Worm (Caenorhabditis elegans) whole organism, mixed stage, embryonic: ENCODE data around the gene F54C9.14.

ENCODE experiments used
- M03D4.4 ChIP-seq: sonication (generic microtip); optimal IDR thresholded peaks from 2 replicates; lab custom pipeline; 2017; ENCODE audit warnings: mild to moderate bottlenecking, missing genetic modification characterization, missing compliant biosample characterization
- bed-3 ChIP-seq: fragments of 200-800 bp; sonication (Bioruptor generic); optimal IDR thresholded peaks from 3 replicates; lab custom pipeline; 2018; ENCODE audit warnings: mild to moderate bottlenecking, missing genetic modification characterization, moderate library complexity, missing compliant biosample characterization
- blmp-1 ChIP-seq: fragments of 150-350 bp; optimal IDR thresholded peaks from 2 replicates; lab custom pipeline; 2014; ENCODE audit warnings: missing biosample characterization, missing genetic modification characterization
- ceh-39 ChIP-seq: fragments of 150-350 bp; optimal IDR thresholded peaks from 2 replicates; lab custom pipeline; 2014; ENCODE audit warnings: missing biosample characterization, missing genetic modification characterization
- ceh-43 ChIP-seq: fragments of 200-800 bp; sonication (Bioruptor generic); optimal IDR thresholded peaks from 2 replicates; lab custom pipeline; 2018; ENCODE audit warnings: mild to moderate bottlenecking, missing genetic modification characterization, moderate library complexity, missing compliant biosample characterization
- ceh-83 ChIP-seq: fragments of 200-800 bp; sonication (Bioruptor generic); optimal IDR thresholded peaks from 2 replicates; lab custom pipeline; 2018; ENCODE audit warnings: mild to moderate bottlenecking, missing genetic modification characterization, missing compliant biosample characterization
- ces-1 ChIP-seq: fragments of 150-350 bp; optimal IDR thresholded peaks from 2 replicates; lab custom pipeline; 2014; ENCODE audit warnings: missing biosample characterization, missing genetic modification reagents, missing genetic modification characterization
- cnd-1 ChIP-seq: fragments of 200-800 bp; sonication (Bioruptor generic); optimal IDR thresholded peaks from 2 replicates; lab custom pipeline; 2018; ENCODE audit warnings: mild to moderate bottlenecking, missing genetic modification characterization, missing compliant biosample characterization
- drap-1 ChIP-seq: fragments of 200-800 bp; sonication (Bioruptor generic); optimal IDR thresholded peaks from 3 replicates; lab custom pipeline; 2018; ENCODE audit warnings: mild to moderate bottlenecking, missing genetic modification characterization, missing compliant biosample characterization
- elt-1 ChIP-seq: sonication (generic microtip); optimal IDR thresholded peaks from 2 replicates; lab custom pipeline; 2017; ENCODE audit warnings: missing genetic modification characterization, mild to moderate bottlenecking, missing compliant biosample characterization, antibody characterized with exemption, moderate library complexity, borderline replicate concordance; ENCODE audit not compliant: insufficient read depth
- elt-3 ChIP-seq: fragments of 150-350 bp; optimal IDR thresholded peaks from 2 replicates; lab custom pipeline; 2014; ENCODE audit warnings: missing biosample characterization, missing genetic modification characterization
- flh-1 ChIP-seq: fragments of 200-800 bp; sonication (Bioruptor generic); optimal IDR thresholded peaks from 2 replicates; lab custom pipeline; 2018; ENCODE audit warnings: mild to moderate bottlenecking, missing genetic modification characterization, moderate library complexity, missing compliant biosample characterization
- ham-2 ChIP-seq: fragments of 200-800 bp; sonication (Bioruptor generic); optimal IDR thresholded peaks from 2 replicates; lab custom pipeline; 2018; ENCODE audit warnings: mild to moderate bottlenecking, missing genetic modification characterization, missing compliant biosample characterization
- hlh-1 ChIP-seq: fragments of 150-350 bp; optimal IDR thresholded peaks from 2 replicates; lab custom pipeline; 2014; ENCODE audit warnings: missing biosample characterization, missing genetic modification reagents, missing genetic modification characterization
- lin-13 ChIP-seq: fragments of 150-350 bp; optimal IDR thresholded peaks from 2 replicates; lab custom pipeline; 2014; ENCODE audit warnings: missing biosample characterization, missing genetic modification characterization
- lsy-2 ChIP-seq: fragments of 150-350 bp; optimal IDR thresholded peaks from 2 replicates; lab custom pipeline; 2014; ENCODE audit warnings: missing biosample characterization, missing genetic modification characterization
- mab-5 ChIP-seq: fragments of 150-350 bp; optimal IDR thresholded peaks from 2 replicates; lab custom pipeline; 2014; ENCODE audit warnings: missing biosample characterization, missing genetic modification characterization
- mls-2 ChIP-seq: sonication (generic microtip); optimal IDR thresholded peaks from 2 replicates; lab custom pipeline; 2016; ENCODE audit warnings: mild to moderate bottlenecking, missing genetic modification characterization, moderate library complexity, missing compliant biosample characterization
- nhr-12 ChIP-seq: fragments of 150-350 bp; optimal IDR thresholded peaks from 2 replicates; lab custom pipeline; 2014; ENCODE audit warnings: missing biosample characterization, missing genetic modification characterization
- nhr-2 ChIP-seq: fragments of 150-350 bp; optimal IDR thresholded peaks from 2 replicates; lab custom pipeline; 2014; ENCODE audit warnings: missing biosample characterization, missing genetic modification characterization
- nhr-237 ChIP-seq: fragments of 150-350 bp; optimal IDR thresholded peaks from 2 replicates; lab custom pipeline; 2014; ENCODE audit warnings: missing biosample characterization, missing genetic modification characterization
- pha-4 ChIP-seq: fragments of 150-350 bp; optimal IDR thresholded peaks from 2 replicates; lab custom pipeline; 2018; ENCODE audit warnings: missing biosample characterization, missing genetic modification reagents, missing genetic modification characterization
- snpc-4 ChIP-seq: fragments of 150-350 bp; optimal IDR thresholded peaks from 2 replicates; lab custom pipeline; 2014; ENCODE audit warnings: missing biosample characterization, missing genetic modification characterization
- sptf-1 ChIP-seq: sonication (generic microtip); optimal IDR thresholded peaks from 2 replicates; lab custom pipeline; 2017; ENCODE audit warnings: mild to moderate bottlenecking, missing genetic modification characterization, moderate library complexity, missing compliant biosample characterization
- ztf-11 ChIP-seq: fragments of 150-350 bp; optimal IDR thresholded peaks from 2 replicates; lab custom pipeline; 2014; ENCODE audit warnings: missing biosample characterization, missing genetic modification characterization

The F54C9.14 gene

DNA sequence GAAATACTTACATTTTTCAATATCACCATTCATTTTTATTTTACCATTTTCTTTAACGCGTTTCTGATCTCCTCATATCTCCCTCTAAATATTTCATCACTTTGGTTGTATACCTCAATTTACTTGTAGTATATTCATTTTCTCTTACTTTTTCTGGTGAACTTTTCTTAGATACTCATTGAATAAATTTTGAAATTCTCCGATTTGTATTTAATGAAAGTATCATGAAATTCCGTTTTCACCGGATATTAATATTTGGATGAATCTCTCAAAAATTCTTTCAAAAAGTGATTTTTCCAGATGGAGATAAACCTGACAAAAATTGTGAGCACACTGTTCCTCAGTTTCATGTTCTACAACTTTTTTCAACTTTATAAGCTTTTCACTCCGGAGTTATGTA lies 43.9 kb upstream of the F54C9.14 start, which contains the start of gene T13H5.8:
T13H5.8 (plus strand) TSS at position 301 of the 400 bp plus-strand sequence.
- TF ChIP-seq hlh-1 (tag; lab: Kevin White, UChicago) (no peak), elt-3 (no peak)

DNA sequence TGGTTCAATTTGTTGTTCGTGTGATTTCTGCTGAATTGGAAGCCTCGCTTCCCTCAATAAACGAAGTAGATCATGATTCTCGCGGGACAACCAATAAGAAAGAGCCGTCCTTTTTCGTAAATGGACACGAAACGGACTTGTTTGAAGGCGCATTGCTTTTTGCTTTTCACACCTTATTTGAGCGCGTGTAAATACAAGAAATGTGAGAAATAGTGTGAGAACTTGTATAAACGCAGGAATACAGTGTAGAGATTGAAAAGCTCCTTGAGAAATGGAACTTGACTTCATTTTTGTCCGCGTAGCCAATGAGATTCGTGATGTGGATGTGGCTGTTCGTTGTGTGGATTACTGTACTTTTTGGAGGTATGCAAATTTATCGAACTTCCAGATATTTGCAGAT lies 41.5 kb upstream of the F54C9.14 start, which contains the start of gene cht-2:
cht-2 (plus strand) TSS at position 301 of the 400 bp plus-strand sequence.
- TF ChIP-seq ceh-39 (tag; lab: Kevin White, UChicago), result no peak
- TF ChIP-seq nhr-237 (tag; lab: Kevin White, UChicago), result no peak
- TF ChIP-seq ceh-43 (GFP tag; lab: Kevin White, UChicago), result no peak
- TF ChIP-seq pha-4 (tag; lab: Kevin White, UChicago), result no peak
- no peak for TF ChIP-seq sptf-1 (tag; lab: Kevin White, UChicago)
- TF ChIP-seq snpc-4 (tag; lab: Kevin White, UChicago), result no peak
- TF ChIP-seq ztf-11 (tag; lab: Kevin White, UChicago), result no peak
- no peak for TF ChIP-seq nhr-2 (tag; lab: Kevin White, UChicago)

DNA sequence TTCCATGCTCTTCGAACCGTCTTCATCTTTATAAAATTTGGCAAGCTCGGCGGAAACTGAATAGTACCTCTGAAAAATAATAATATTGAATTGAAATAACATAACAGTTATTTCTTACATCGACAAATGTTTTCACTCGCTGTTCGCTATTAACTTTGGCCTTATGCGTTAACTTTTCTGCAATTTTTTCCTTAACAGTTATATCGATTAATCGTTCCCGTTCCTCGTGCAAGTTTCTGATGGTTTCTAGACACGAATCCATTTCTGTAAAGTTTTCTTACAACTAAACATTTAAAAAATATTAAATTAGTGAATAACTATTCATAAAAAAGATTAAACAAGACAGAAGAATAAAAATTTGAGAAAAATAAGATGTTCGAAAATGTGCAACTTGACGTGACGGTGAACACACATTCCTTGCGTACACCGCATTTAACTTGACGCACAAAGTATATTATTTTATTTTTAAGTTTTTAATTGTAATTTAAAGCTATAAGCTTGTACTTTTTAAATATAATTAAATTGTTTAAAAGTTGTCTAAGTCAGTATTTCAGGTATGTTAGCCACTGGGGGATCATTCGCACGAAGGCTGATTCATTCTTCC lies 36.9 kb upstream of the F54C9.14 start, which contains the start of the genes prp-9 and mrps-18B:
prp-9 (minus strand) TSS at position 264 of the 604 bp plus-strand sequence.
mrps-18B (plus strand) TSS at position 549 of the 604 bp plus-strand sequence.
- TF ChIP-seq flh-1, result no peak
- TF ChIP-seq cnd-1, result no peak
- no peak for TF ChIP-seq bed-3 (GFP tag; lab: Kevin White, UChicago)
- TF ChIP-seq drap-1 (GFP tag; lab: Kevin White, UChicago), result no peak
- no peak for TF ChIP-seq lin-13 (tag; lab: Kevin White, UChicago)
- peak; percentile 30 for TF ChIP-seq lsy-2 (tag; lab: Kevin White, UChicago)
- TF ChIP-seq, all 35 proteins: peak for 1

DNA sequence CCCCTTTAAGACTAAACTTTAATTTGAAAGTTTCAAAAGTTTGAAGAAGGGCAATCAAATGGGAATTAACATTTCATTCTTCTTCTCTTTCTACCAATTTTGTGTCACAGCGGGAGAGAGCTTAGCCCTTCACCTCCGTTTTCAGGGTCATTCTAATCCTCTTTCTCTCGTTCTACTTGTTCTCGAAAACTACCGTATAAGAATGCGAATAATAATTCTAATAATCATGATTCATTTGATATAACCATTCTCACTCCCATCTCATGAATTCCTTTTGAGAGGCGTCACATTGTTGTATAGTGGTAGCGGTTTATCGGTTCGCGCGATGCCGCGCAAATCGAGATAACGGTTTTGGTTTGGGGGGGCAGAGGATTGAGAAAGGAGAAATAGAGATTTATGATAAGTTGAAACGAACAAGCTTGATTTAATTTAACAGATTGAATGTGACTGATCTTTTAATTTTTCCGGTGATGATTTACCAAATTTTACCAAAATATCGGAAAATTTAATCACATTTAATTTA lies 32.9 kb upstream of the F54C9.14 start:
- TF ChIP-seq lsy-2 (tag; lab: Kevin White, UChicago) (no peak), snpc-4 (tag; lab: Kevin White, UChicago) (no peak), nhr-12 (tag; lab: Kevin White, UChicago) (no peak), ham-2 (peak; percentile 78), elt-1 (tag; lab: Kevin White, UChicago) (peak; percentile 68)

DNA sequence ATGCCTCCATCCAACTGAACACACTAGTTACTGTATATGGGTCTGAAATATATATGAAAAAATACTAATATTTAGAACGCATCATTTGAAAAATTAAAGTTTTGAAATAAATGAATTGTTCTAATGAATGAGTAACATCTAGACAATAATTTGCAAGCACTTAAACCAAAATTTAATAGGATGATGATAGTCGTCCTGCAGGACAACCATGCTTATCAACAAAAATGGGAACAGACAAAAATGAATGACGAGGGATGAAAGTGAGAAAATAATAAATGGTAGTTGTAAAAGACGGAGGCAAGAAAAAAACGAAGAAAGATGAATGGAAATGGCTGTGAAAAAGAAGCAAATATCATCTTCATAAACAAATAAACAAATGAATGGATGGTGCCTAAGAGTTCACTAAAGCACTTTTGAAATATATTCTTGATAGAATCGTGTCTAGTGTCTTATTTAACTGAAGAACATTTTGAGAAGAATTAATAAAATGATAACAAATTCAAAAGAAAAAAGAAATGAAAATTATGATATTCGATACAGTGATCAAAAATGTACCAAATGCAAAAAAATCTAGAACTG lies 30.8 kb upstream of the F54C9.14 start, which contains the start of gene gldi-7:
gldi-7 (minus strand) TSS at position 42 of the 579 bp plus-strand sequence.
- TF ChIP-seq elt-3, result no peak
- no peak for TF ChIP-seq snpc-4 (tag; lab: Kevin White, UChicago)
- TF ChIP-seq cnd-1, result no peak
- TF ChIP-seq elt-1 (tag; lab: Kevin White, UChicago), result no peak
- TF ChIP-seq nhr-237 (tag; lab: Kevin White, UChicago), result no peak
- no peak for TF ChIP-seq pha-4 (tag; lab: Kevin White, UChicago)
- TF ChIP-seq mls-2 (tag; lab: Kevin White, UChicago), result no peak
- TF ChIP-seq drap-1 (GFP tag; lab: Kevin White, UChicago), result no peak
- TF ChIP-seq lin-13 (tag; lab: Kevin White, UChicago), result no peak
- TF ChIP-seq ceh-83 (GFP tag; lab: Kevin White, UChicago), result no peak
- no peak for TF ChIP-seq M03D4.4 (tag; lab: Kevin White, UChicago)

DNA sequence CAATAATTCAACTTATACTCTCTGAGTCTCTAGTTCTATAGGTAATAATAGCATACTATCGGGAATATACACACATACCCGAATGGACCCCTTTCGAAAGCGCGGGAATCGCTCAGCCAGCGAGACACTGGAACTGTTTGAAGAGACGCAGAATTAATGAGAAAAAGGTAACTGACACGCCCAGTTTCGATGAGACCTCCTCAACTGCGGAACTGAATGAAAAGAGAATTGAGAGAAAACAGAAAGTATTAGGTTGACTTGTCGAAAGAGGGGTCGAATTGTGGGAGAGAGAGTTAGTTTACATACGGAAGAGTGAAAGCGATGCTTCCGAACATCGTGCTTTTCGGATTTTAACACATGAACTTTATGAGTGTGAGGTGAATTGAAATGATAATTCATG lies 30.1 kb upstream of the F54C9.14 start:
- TF ChIP-seq pha-4 (tag; lab: Kevin White, UChicago) (peak; percentile 5), ceh-83 (GFP tag; lab: Kevin White, UChicago) (no peak), mab-5 (no peak), ces-1 (GFP tag; lab: Kevin White, UChicago) (no peak), blmp-1 (tag; lab: Kevin White, UChicago) (peak; percentile 62), lin-13 (tag; lab: Kevin White, UChicago) (no peak), elt-1 (tag; lab: Kevin White, UChicago) (no peak), ham-2 (peak; percentile 56), mls-2 (tag; lab: Kevin White, UChicago) (no peak), M03D4.4 (tag; lab: Kevin White, UChicago) (no peak)
